Fruit fly (Drosophila melanogaster): ENCODE measurements around the gene CG8117.

Gene CG8117

dm6 chrX:15610957-15611356 is 33.1 kb upstream of the CG8117 start (continued):
- TF ChIP-seq sage (GFP tag; optimal IDR thresholded peaks at IDR 0.05) (no peak), Mio (GFP tag; optimal IDR thresholded peaks at IDR 0.05) (no peak), foxo (GFP tag; optimal IDR thresholded peaks at IDR 0.05) (peak in 1 of 2 experiments; percentile 25), GATAd (GFP tag; optimal IDR thresholded peaks at IDR 0.05) (no peak), br (GFP tag; optimal IDR thresholded peaks at IDR 0.05) (no peak), N (GFP tag; optimal IDR thresholded peaks at IDR 0.05) (no peak), brk (GFP tag; optimal IDR thresholded peaks at IDR 0.05) (no peak), CrebA (GFP tag; optimal IDR thresholded peaks at IDR 0.05; ENCODE audit: borderline replicate concordance) (no peak), jim (GFP tag; optimal IDR thresholded peaks at IDR 0.05) (no peak), CG32264 (GFP tag; optimal IDR thresholded peaks at IDR 0.05) (no peak)

- TF ChIP-seq dl (GFP tag; optimal IDR thresholded peaks at IDR 0.05; ENCODE audit: insufficient read depth in 1 of 2, partially characterized antibody in 2 of 2) (no peak), Mio (GFP tag; optimal IDR thresholded peaks at IDR 0.05) (no peak), Vsx2 (GFP tag; optimal IDR thresholded peaks at IDR 0.05; ENCODE audit: partially characterized antibody) (no peak), tai (GFP tag; optimal IDR thresholded peaks at IDR 0.05) (no peak), woc (GFP tag; optimal IDR thresholded peaks at IDR 0.05) (no peak)
These were observed 32.2 kb upstream of the CG8117 start for dm6 chrX:15611795-15612194.

DNA sequence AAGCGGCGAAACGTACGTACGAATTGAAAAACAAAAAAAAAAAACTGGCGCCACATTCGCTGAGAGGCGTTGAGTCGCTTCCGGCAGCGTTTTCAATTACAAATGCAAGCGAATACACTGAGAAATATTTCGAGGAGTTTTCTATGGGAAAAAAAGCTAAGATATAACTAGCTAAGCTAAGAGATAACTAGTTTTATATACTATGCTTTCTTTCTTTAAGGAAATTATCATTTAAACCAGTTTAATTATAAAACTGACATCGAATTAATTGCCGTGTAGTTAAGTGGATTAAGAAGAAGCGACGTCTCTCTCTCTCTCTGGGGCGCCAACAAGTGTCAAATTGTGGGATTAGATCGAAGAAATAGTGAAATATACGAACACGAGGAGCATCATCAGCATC is 28.6 kb upstream of the CG8117 start:
- TF ChIP-seq Sp1 (GFP tag; optimal IDR thresholded peaks at IDR 0.05) = peak; percentile 29
- TF ChIP-seq br (GFP tag; optimal IDR thresholded peaks at IDR 0.05) = peak; percentile 41
- TF ChIP-seq woc (GFP tag; optimal IDR thresholded peaks at IDR 0.05) = no peak
- TF ChIP-seq Hnf4 (GFP tag; optimal IDR thresholded peaks at IDR 0.05) = peak; percentile 31
- no peak for TF ChIP-seq lola (GFP tag; optimal IDR thresholded peaks at IDR 0.05)
- no peak for TF ChIP-seq CG9705 (GFP tag; optimal IDR thresholded peaks at IDR 0.05)
- no peak for TF ChIP-seq brk (GFP tag; optimal IDR thresholded peaks at IDR 0.05)
- TF ChIP-seq dmrt93B (GFP tag; optimal IDR thresholded peaks at IDR 0.05) = peak; percentile 13
- TF ChIP-seq HLH106 (tag; optimal IDR thresholded peaks at IDR 0.05) = peak; percentile 47
- no peak for TF ChIP-seq sage (GFP tag; optimal IDR thresholded peaks at IDR 0.05)
- TF ChIP-seq h (GFP tag; optimal IDR thresholded peaks at IDR 0.05) = peak; percentile 48
- TF ChIP-seq psq (GFP tag; optimal IDR thresholded peaks at IDR 0.05) = peak; percentile 11
- peak; percentile 30 for TF ChIP-seq rgr (GFP tag; optimal IDR thresholded peaks at IDR 0.05)
- TF ChIP-seq ey (GFP tag; optimal IDR thresholded peaks at IDR 0.05) = peak; percentile 33
- TF ChIP-seq foxo (GFP tag; optimal IDR thresholded peaks at IDR 0.05) = peak in 1 of 2 experiments; percentile 42
- peak; percentile 37 for TF ChIP-seq fru (GFP tag; optimal IDR thresholded peaks at IDR 0.05)
- peak; percentile 30 for TF ChIP-seq OdsH (GFP tag; optimal IDR thresholded peaks at IDR 0.05)

dm6 chrX:15616018-15616417 is 28.0 kb upstream of the CG8117 start:
- TF ChIP-seq Mio (GFP tag; optimal IDR thresholded peaks at IDR 0.05) = no peak
- TF ChIP-seq Myc (optimal IDR thresholded peaks at IDR 0.05) = peak; percentile 1

DNA sequence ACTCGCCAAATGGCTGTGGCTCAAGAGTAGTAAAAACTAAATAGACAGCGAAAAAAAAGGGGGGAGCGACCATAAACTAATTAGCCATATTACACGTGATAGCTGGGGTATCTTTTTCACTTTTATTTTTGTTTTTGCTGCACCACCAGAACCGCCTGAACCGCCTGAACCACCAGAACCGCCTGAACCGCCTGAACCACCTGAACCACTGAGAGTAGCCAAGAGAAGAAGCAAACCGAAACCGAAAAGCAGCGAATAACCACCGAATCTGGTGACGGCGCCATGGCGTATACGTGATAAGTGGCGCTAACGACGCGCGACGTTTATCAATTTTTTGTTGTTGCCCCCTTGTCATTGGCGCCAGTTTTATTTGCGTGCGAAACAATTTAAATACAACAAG is 27.5 kb upstream of the CG8117 start:
- TF ChIP-seq Vsx2 (GFP tag; optimal IDR thresholded peaks at IDR 0.05; ENCODE audit: partially characterized antibody) = no peak
- no peak for TF ChIP-seq CG32264 (GFP tag; optimal IDR thresholded peaks at IDR 0.05)
- no peak for TF ChIP-seq tai (GFP tag; optimal IDR thresholded peaks at IDR 0.05)
- TF ChIP-seq jim (GFP tag; optimal IDR thresholded peaks at IDR 0.05) = no peak
- no peak for TF ChIP-seq Myc (optimal IDR thresholded peaks at IDR 0.05)
- TF ChIP-seq sv (GFP tag; optimal IDR thresholded peaks at IDR 0.05) = no peak
- no peak for TF ChIP-seq usp (GFP tag; optimal IDR thresholded peaks at IDR 0.05)
- no peak for TF ChIP-seq HLH106 (tag; optimal IDR thresholded peaks at IDR 0.05)
- no peak for TF ChIP-seq N (GFP tag; optimal IDR thresholded peaks at IDR 0.05)
- TF ChIP-seq Dif (GFP tag; optimal IDR thresholded peaks at IDR 0.05; ENCODE audit: partially characterized antibody) = no peak
- no peak for TF ChIP-seq Hnf4 (GFP tag; optimal IDR thresholded peaks at IDR 0.05)
- TF ChIP-seq dsf (GFP tag; optimal IDR thresholded peaks at IDR 0.05; ENCODE audit: borderline replicate concordance) = no peak
- no peak for TF ChIP-seq br (GFP tag; optimal IDR thresholded peaks at IDR 0.05)
- TF ChIP-seq lola (GFP tag; optimal IDR thresholded peaks at IDR 0.05) = no peak
- no peak for TF ChIP-seq Jra (GFP tag; optimal IDR thresholded peaks at IDR 0.05)
